Fruit fly (Drosophila melanogaster) whole organism, prepupa: ENCODE measurements around the gene deltaCOP.

Experiments
- CG10631 ChIP-seq: fragments of 200-800 bp; sonication (Bioruptor generic); optimal IDR thresholded peaks from 2 replicates; lab custom pipeline; 2016; ENCODE audit warnings: missing biosample characterization, missing genetic modification characterization
- CG11294 ChIP-seq: fragments of 200-800 bp; sonication (Bioruptor generic); IDR thresholded peaks from 2 replicates; pipeline ENCODE4 v1.3.6; 2022; ENCODE audit warnings: missing biosample characterization, missing genetic modification characterization
- CG11902 ChIP-seq: fragments of 200-800 bp; sonication (Bioruptor generic); optimal IDR thresholded peaks from 3 replicates; lab custom pipeline; 2016; ENCODE audit warnings: missing biosample characterization, missing genetic modification characterization
- CG15336 ChIP-seq: fragments of 200-800 bp; sonication (Bioruptor generic); IDR thresholded peaks from 2 replicates; pipeline ENCODE4 v1.3.6; 2022; ENCODE audit warnings: missing biosample characterization, missing genetic modification characterization
- CG1621 ChIP-seq: fragments of 200-800 bp; sonication (Bioruptor generic); optimal IDR thresholded peaks from 3 replicates; lab custom pipeline; 2018; ENCODE audit warnings: missing biosample characterization, mild to moderate bottlenecking, missing genetic modification characterization
- CG31627 ChIP-seq: fragments of 200-800 bp; sonication (Bioruptor generic); optimal IDR thresholded peaks from 3 replicates; lab custom pipeline; 2016; ENCODE audit warnings: missing biosample characterization, missing genetic modification characterization
- CG32006 ChIP-seq: fragments of 200-800 bp; sonication (Bioruptor generic); optimal IDR thresholded peaks from 3 replicates; lab custom pipeline; 2017; ENCODE audit warnings: missing biosample characterization, mild to moderate bottlenecking, missing genetic modification characterization
- CG34406 ChIP-seq: fragments of 200-800 bp; sonication (Bioruptor generic); optimal IDR thresholded peaks from 3 replicates; lab custom pipeline; 2016; ENCODE audit warnings: missing biosample characterization, missing genetic modification characterization
- CG3919 ChIP-seq: fragments of 200-800 bp; sonication (Bioruptor generic); optimal IDR thresholded peaks from 3 replicates; lab custom pipeline; 2016; ENCODE audit warnings: missing biosample characterization, missing genetic modification characterization
- CG4318 ChIP-seq: fragments of 200-800 bp; sonication (Bioruptor generic); optimal IDR thresholded peaks from 3 replicates; lab custom pipeline; 2017; ENCODE audit warnings: missing biosample characterization, mild to moderate bottlenecking, missing genetic modification characterization
- CG6163 ChIP-seq: fragments of 200-800 bp; sonication (Bioruptor generic); IDR thresholded peaks from 3 replicates; pipeline ENCODE4 v1.3.6; 2022; ENCODE audit warnings: missing biosample characterization, missing genetic modification characterization
- CG6276 ChIP-seq: fragments of 200-800 bp; sonication (Bioruptor generic); optimal IDR thresholded peaks from 2 replicates; lab custom pipeline; 2017; ENCODE audit warnings: missing biosample characterization, mild to moderate bottlenecking, missing genetic modification characterization
- CG6792 ChIP-seq: fragments of 200-800 bp; sonication (Bioruptor generic); optimal IDR thresholded peaks from 3 replicates; lab custom pipeline; 2016; ENCODE audit warnings: missing biosample characterization, missing genetic modification characterization
- CG6808 ChIP-seq: fragments of 200-800 bp; sonication (Bioruptor generic); optimal IDR thresholded peaks from 3 replicates; lab custom pipeline; 2017; ENCODE audit warnings: missing biosample characterization, missing genetic modification characterization, mild to moderate bottlenecking, moderate library complexity, missing genetic modification reagents
- CG6854 ChIP-seq: fragments of 200-800 bp; sonication (Bioruptor generic); optimal IDR thresholded peaks from 2 replicates; lab custom pipeline; 2017; ENCODE audit warnings: missing biosample characterization, mild to moderate bottlenecking, missing genetic modification characterization
- CG7368 ChIP-seq: fragments of 200-800 bp; sonication (Bioruptor generic); optimal IDR thresholded peaks from 3 replicates; lab custom pipeline; 2016; ENCODE audit warnings: missing biosample characterization, missing genetic modification characterization
- CG8119 ChIP-seq: fragments of 200-800 bp; sonication (Bioruptor generic); IDR thresholded peaks from 3 replicates; pipeline ENCODE4 v1.3.6; 2022; ENCODE audit warnings: missing biosample characterization, missing genetic modification characterization
- CG8319 ChIP-seq: fragments of 200-800 bp; sonication (Bioruptor generic); optimal IDR thresholded peaks from 3 replicates; lab custom pipeline; 2016; ENCODE audit warnings: missing biosample characterization, missing genetic modification characterization
- CG8632 ChIP-seq: fragments of 200-800 bp; sonication (Bioruptor generic); optimal IDR thresholded peaks from 3 replicates; lab custom pipeline; 2016; ENCODE audit warnings: missing biosample characterization, missing genetic modification characterization
- Eip75B ChIP-seq: fragments of 200-800 bp; sonication (Bioruptor generic); optimal IDR thresholded peaks from 3 replicates; lab custom pipeline; 2016; ENCODE audit warnings: missing biosample characterization, missing genetic modification characterization
- Eip78C ChIP-seq: fragments of 200-800 bp; sonication (Bioruptor generic); peaks from one replicate; lab custom pipeline; 2016; ENCODE audit warnings: missing biosample characterization, missing genetic modification characterization
- Eip93F ChIP-seq: fragments of 200-800 bp; sonication (Bioruptor generic); optimal IDR thresholded peaks from 2 replicates; lab custom pipeline; 2016; ENCODE audit warnings: missing biosample characterization, mild to moderate bottlenecking, missing genetic modification characterization
- Ets21C ChIP-seq: fragments of 200-800 bp; sonication (Bioruptor generic); optimal IDR thresholded peaks from 3 replicates; lab custom pipeline; 2016; ENCODE audit warnings: missing biosample characterization, missing genetic modification characterization
- Ets96B ChIP-seq: fragments of 200-800 bp; optimal IDR thresholded peaks from 2 replicates; lab custom pipeline; 2019; ENCODE audit warnings: missing biosample characterization, mild to moderate bottlenecking, missing genetic modification characterization, moderate library complexity
- Gug ChIP-seq: fragments of 200-800 bp; sonication (Bioruptor generic); IDR thresholded peaks from 2 replicates; pipeline ENCODE4 v1.3.6; 2022; ENCODE audit warnings: missing biosample characterization, missing genetic modification characterization
- Hr38 ChIP-seq: sonication (Bioruptor generic); optimal IDR thresholded peaks from 2 replicates; lab custom pipeline; 2016; ENCODE audit warnings: missing biosample characterization, missing genetic modification characterization
- Hr39 ChIP-seq: fragments of 200-800 bp; sonication (Bioruptor generic); optimal IDR thresholded peaks from 2 replicates; lab custom pipeline; 2016; ENCODE audit warnings: missing biosample characterization, missing genetic modification characterization
- Hr4 ChIP-seq: fragments of 200-800 bp; sonication (Bioruptor generic); optimal IDR thresholded peaks from 3 replicates; lab custom pipeline; 2016; ENCODE audit warnings: missing biosample characterization, missing genetic modification characterization
- Lpt ChIP-seq: fragments of 200-800 bp; sonication (Bioruptor generic); optimal IDR thresholded peaks from 3 replicates; lab custom pipeline; 2016; ENCODE audit warnings: missing biosample characterization, missing genetic modification characterization
- Met ChIP-seq: fragments of 200-800 bp; sonication (Bioruptor generic); optimal IDR thresholded peaks from 3 replicates; lab custom pipeline; 2016; ENCODE audit warnings: missing biosample characterization, missing genetic modification characterization
- OdsH ChIP-seq: fragments of 200-800 bp; sonication (Bioruptor generic); optimal IDR thresholded peaks from 3 replicates; lab custom pipeline; 2016; ENCODE audit warnings: missing biosample characterization, missing genetic modification characterization
- Smox ChIP-seq: fragments of 200-800 bp; sonication (Bioruptor generic); optimal IDR thresholded peaks from 3 replicates; lab custom pipeline; 2016; ENCODE audit warnings: missing biosample characterization, missing genetic modification characterization
- Sox102F ChIP-seq: fragments of 200-800 bp; sonication (Bioruptor generic); optimal IDR thresholded peaks from 2 replicates; lab custom pipeline; 2016; ENCODE audit warnings: missing biosample characterization, mild to moderate bottlenecking, missing genetic modification characterization
- Sox14 ChIP-seq: fragments of 200-800 bp; sonication (Bioruptor generic); optimal IDR thresholded peaks from 3 replicates; lab custom pipeline; 2016; ENCODE audit warnings: missing biosample characterization, missing genetic modification characterization
- Sox15 ChIP-seq: fragments of 200-800 bp; sonication (Bioruptor generic); optimal IDR thresholded peaks from 3 replicates; lab custom pipeline; 2016; ENCODE audit warnings: missing biosample characterization, missing genetic modification characterization
- achi ChIP-seq: fragments of 200-800 bp; sonication (Bioruptor generic); optimal IDR thresholded peaks from 3 replicates; lab custom pipeline; 2016; ENCODE audit warnings: missing biosample characterization, missing genetic modification characterization
- acj6 ChIP-seq: fragments of 200-800 bp; sonication (Bioruptor generic); optimal IDR thresholded peaks from 3 replicates; lab custom pipeline; 2016; ENCODE audit warnings: missing biosample characterization, missing genetic modification characterization
- cyc ChIP-seq: fragments of 200-800 bp; sonication (Bioruptor generic); optimal IDR thresholded peaks from 3 replicates; lab custom pipeline; 2016; ENCODE audit warnings: missing biosample characterization, missing genetic modification characterization
- dac ChIP-seq: fragments of 200-800 bp; sonication (Bioruptor generic); optimal IDR thresholded peaks from 2 replicates; lab custom pipeline; 2017; ENCODE audit warnings: missing biosample characterization, mild to moderate bottlenecking, missing genetic modification characterization
- dsx ChIP-seq: fragments of 200-800 bp; optimal IDR thresholded peaks from 3 replicates; lab custom pipeline; 2019; ENCODE audit warnings: missing biosample characterization, mild to moderate bottlenecking, missing genetic modification characterization, moderate library complexity; ENCODE audit not compliant: poor library complexity, severe bottlenecking
- eg ChIP-seq: fragments of 200-800 bp; sonication (Bioruptor generic); IDR thresholded peaks from 3 replicates; pipeline ENCODE4 v1.3.6; 2022; ENCODE audit warnings: missing biosample characterization, missing genetic modification characterization
- esn ChIP-seq: fragments of 200-800 bp; sonication (Bioruptor generic); optimal IDR thresholded peaks from 2 replicates; lab custom pipeline; 2016; ENCODE audit warnings: missing biosample characterization, mild to moderate bottlenecking, missing genetic modification characterization, moderate library complexity
- fd59A ChIP-seq: fragments of 200-800 bp; sonication (Bioruptor generic); optimal IDR thresholded peaks from 2 replicates; lab custom pipeline; 2017; ENCODE audit warnings: missing biosample characterization, mild to moderate bottlenecking, missing genetic modification characterization, missing genetic modification reagents
- fkh ChIP-seq: fragments of 200-800 bp; sonication (Bioruptor generic); optimal IDR thresholded peaks from 3 replicates; lab custom pipeline; 2017; ENCODE audit warnings: missing biosample characterization, mild to moderate bottlenecking, missing genetic modification characterization, moderate library complexity
- lz ChIP-seq: fragments of 200-800 bp; sonication (Bioruptor generic); optimal IDR thresholded peaks from 3 replicates; lab custom pipeline; 2016; ENCODE audit warnings: missing biosample characterization, missing genetic modification characterization
- net ChIP-seq: fragments of 200-800 bp; sonication (Bioruptor generic); optimal IDR thresholded peaks from 3 replicates; lab custom pipeline; 2016; ENCODE audit warnings: missing biosample characterization, missing genetic modification characterization
- pdm3 ChIP-seq: fragments of 200-800 bp; sonication (Bioruptor generic); optimal IDR thresholded peaks from 3 replicates; lab custom pipeline; 2016; ENCODE audit warnings: missing biosample characterization, missing genetic modification characterization
- salr ChIP-seq, 2 experiments: fragments of 200-800 bp; sonication (Bioruptor generic); optimal IDR thresholded peaks; 3 replicates each; lab custom pipeline; 2016 to 2018; ENCODE audit warnings: missing biosample characterization in 2 of 2, missing genetic modification characterization in 2 of 2, mild to moderate bottlenecking in 1 of 2
- spab ChIP-seq: fragments of 200-800 bp; sonication (Bioruptor generic); optimal IDR thresholded peaks from 2 replicates; lab custom pipeline; 2017; ENCODE audit warnings: missing biosample characterization, mild to moderate bottlenecking, missing genetic modification characterization, missing genetic modification reagents
- ss ChIP-seq, 2 experiments: fragments of 200-800 bp; sonication (Bioruptor generic); optimal IDR thresholded peaks; 2 replicates in 1 of 2; 3 replicates in 1 of 2; lab custom pipeline; 2017 to 2018; ENCODE audit warnings: mild to moderate bottlenecking in 2 of 2, missing biosample characterization in 2 of 2, missing genetic modification characterization in 2 of 2, moderate library complexity in 1 of 2
- svp ChIP-seq: fragments of 200-800 bp; sonication (Bioruptor generic); peaks from one replicate; lab custom pipeline; 2016; ENCODE audit warnings: missing biosample characterization, missing genetic modification characterization
- topi ChIP-seq: fragments of 200-800 bp; sonication (Bioruptor generic); optimal IDR thresholded peaks from 3 replicates; lab custom pipeline; 2016; ENCODE audit warnings: missing biosample characterization, missing genetic modification characterization
- vri ChIP-seq: fragments of 200-800 bp; sonication (Bioruptor generic); optimal IDR thresholded peaks from 3 replicates; lab custom pipeline; 2016; ENCODE audit warnings: missing biosample characterization, mild to moderate bottlenecking, missing genetic modification characterization

The deltaCOP gene

DNA sequence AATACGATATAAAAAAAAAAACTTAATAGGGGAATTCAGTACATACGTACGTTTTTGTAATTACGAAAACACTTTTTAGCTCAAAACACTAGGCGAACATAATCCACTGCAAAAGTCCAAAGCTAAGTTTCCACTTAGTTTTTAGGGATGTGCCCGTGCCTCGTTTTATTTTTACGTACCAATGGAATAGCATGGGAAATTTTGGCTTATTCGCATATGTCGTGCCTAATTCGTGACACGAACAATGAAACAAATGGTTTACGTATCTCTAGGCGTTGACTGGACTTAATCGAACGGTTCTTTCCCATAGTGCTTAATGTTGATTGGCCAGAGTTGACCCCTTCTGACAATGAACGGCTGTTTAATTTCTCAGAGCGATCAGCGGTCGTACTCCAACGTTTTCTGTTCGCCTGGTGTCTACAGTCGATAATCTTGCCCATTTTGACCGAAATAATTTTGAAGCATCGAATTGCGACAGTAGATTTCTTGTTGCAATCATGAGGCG is 18.1 kb upstream of the deltaCOP start, which contains the start of gene CG14818:
CG14818 (minus strand) TSS at position 169 of the 505 bp plus-strand sequence.
- TF ChIP-seq vri (GFP tag; lab: Kevin White, UChicago), result no peak
- no peak for TF ChIP-seq OdsH (GFP tag; lab: Kevin White, UChicago)
- no peak for TF ChIP-seq CG10631 (GFP tag; lab: Kevin White, UChicago)
- peak; percentile 42 for TF ChIP-seq Lpt (GFP tag; lab: Kevin White, UChicago)
- peak; percentile 64 for TF ChIP-seq lz
- peak; percentile 65 for TF ChIP-seq CG3919
- peak; percentile 11 for TF ChIP-seq net (GFP tag; lab: Kevin White, UChicago)
- peak; percentile 53 for TF ChIP-seq acj6
- TF ChIP-seq CG6808 (GFP tag; lab: Kevin White, UChicago), result no peak
- no peak for TF ChIP-seq CG11902
- peak; percentile 64 for TF ChIP-seq Smox (GFP tag; lab: Kevin White, UChicago)
- TF ChIP-seq CG11294 (GFP tag; lab: Robert Waterston, UW), result 0 out of 2 replicates have a peak, but pooled peaks have one; percentile 44
- TF ChIP-seq CG6792 (GFP tag; lab: Kevin White, UChicago), result peak; percentile 35
- TF ChIP-seq CG31627 (GFP tag; lab: Kevin White, UChicago), result peak; percentile 71
- TF ChIP-seq CG6163 (GFP tag; lab: Robert Waterston, UW), result peak; percentile 66
- no peak for TF ChIP-seq Hr38
- peak; percentile 18 for TF ChIP-seq CG7368 (GFP tag; lab: Kevin White, UChicago)
- no peak for TF ChIP-seq pdm3 (GFP tag; lab: Kevin White, UChicago)
- peak; percentile 17 for TF ChIP-seq dsx (GFP tag; lab: Kevin White, UChicago)
- TF ChIP-seq achi, result peak; percentile 54
- TF ChIP-seq Ets21C (GFP tag; lab: Kevin White, UChicago), result no peak
- peak; percentile 45 for TF ChIP-seq CG1621 (tag; lab: Kevin White, UChicago)
- TF ChIP-seq Hr39, result peak; percentile 69
- TF ChIP-seq CG32006 (GFP tag; lab: Kevin White, UChicago), result no peak
- peak; percentile 71 for TF ChIP-seq topi (GFP tag; lab: Kevin White, UChicago)
- TF ChIP-seq Met (GFP tag; lab: Kevin White, UChicago), result peak; percentile 73
- TF ChIP-seq Ets96B, result no peak
- peak; percentile 63 for TF ChIP-seq cyc (GFP tag; lab: Kevin White, UChicago)
- TF ChIP-seq CG6276 (GFP tag; lab: Kevin White, UChicago), result no peak
- TF ChIP-seq svp (GFP tag; lab: Kevin White, UChicago), result peak; percentile 96
- no peak for TF ChIP-seq fkh (GFP tag; lab: Kevin White, UChicago)
- no peak for TF ChIP-seq Sox102F (GFP tag; lab: Kevin White, UChicago)
- no peak for TF ChIP-seq fd59A (GFP tag; lab: Kevin White, UChicago)
- TF ChIP-seq CG4318, result no peak
- TF ChIP-seq CG8632 (GFP tag; lab: Kevin White, UChicago), result no peak
- TF ChIP-seq CG8119 (GFP tag; lab: Robert Waterston, UW), result peak; percentile 54; the same call in 2 of the 3 replicates
- peak; percentile 20 for TF ChIP-seq CG6854
- no peak for TF ChIP-seq CG8319
- TF ChIP-seq Hr4 (GFP tag; lab: Kevin White, UChicago), result no peak
- peak; percentile 78 for TF ChIP-seq Eip78C (GFP tag; lab: Kevin White, UChicago)
- no peak for TF ChIP-seq spab (GFP tag; lab: Kevin White, UChicago)
- TF ChIP-seq Sox14, result peak; percentile 55
- peak; percentile 63 for TF ChIP-seq Sox15 (GFP tag; lab: Kevin White, UChicago)
- no peak for TF ChIP-seq Eip93F (GFP tag; lab: Kevin White, UChicago)
- peak; percentile 69 for TF ChIP-seq esn (GFP tag; lab: Kevin White, UChicago)
- TF ChIP-seq salr (GFP tag; optimal IDR thresholded peaks at IDR 0.05; lab: Kevin White, UChicago), result no peak
- peak; percentile 79 for TF ChIP-seq eg (GFP tag; lab: Robert Waterston, UW)
- peak in 1 of 2 experiments; percentile 25 for TF ChIP-seq ss (GFP tag; optimal IDR thresholded peaks at IDR 0.05; lab: Kevin White, UChicago)
- peak; percentile 39 for TF ChIP-seq dac (GFP tag; lab: Kevin White, UChicago)
- peak; percentile 41 for TF ChIP-seq CG34406 (GFP tag; lab: Kevin White, UChicago)
- TF ChIP-seq Gug (GFP tag; lab: Robert Waterston, UW), result peak; percentile 42
- TF ChIP-seq Eip75B, result no peak
- peak; percentile 53 for TF ChIP-seq CG15336
